Fruit fly (Drosophila melanogaster): ENCODE results near the gene SmB.

The SmB gene

DNA sequence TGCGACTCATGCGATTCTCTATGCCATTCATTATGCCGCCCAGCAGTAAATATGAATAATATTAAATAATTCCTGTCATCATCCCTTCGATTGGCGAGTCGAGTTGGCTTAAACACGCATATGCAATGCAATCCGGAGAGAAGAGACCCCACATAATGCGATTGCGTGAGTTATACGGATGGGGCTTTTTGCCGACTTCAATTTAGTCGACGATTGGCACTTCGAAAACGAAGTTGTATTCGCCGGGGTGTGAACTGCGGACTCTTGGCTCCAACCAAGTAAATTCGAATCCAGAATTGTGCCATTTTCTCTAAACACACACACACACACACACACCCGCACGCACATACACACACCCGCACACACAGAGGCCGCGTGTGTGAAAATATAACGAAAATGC lies 50.2 kb downstream of the SmB start:
- TF ChIP-seq CG32264 (GFP tag; optimal IDR thresholded peaks at IDR 0.05): no peak
- no peak for TF ChIP-seq Vsx2 (GFP tag; optimal IDR thresholded peaks at IDR 0.05; ENCODE audit: partially characterized antibody)
- no peak for TF ChIP-seq Hnf4 (GFP tag; optimal IDR thresholded peaks at IDR 0.05)
- no peak for TF ChIP-seq Sp1 (GFP tag; optimal IDR thresholded peaks at IDR 0.05)
- no peak for TF ChIP-seq OdsH (GFP tag; optimal IDR thresholded peaks at IDR 0.05)
- TF ChIP-seq h (GFP tag; optimal IDR thresholded peaks at IDR 0.05): no peak
- no peak for TF ChIP-seq pan (optimal IDR thresholded peaks at IDR 0.05)
- no peak for TF ChIP-seq Hr83 (GFP tag; optimal IDR thresholded peaks at IDR 0.05; ENCODE audit: poor library complexity, severe bottlenecking)
- no peak for TF ChIP-seq CrebA (GFP tag; optimal IDR thresholded peaks at IDR 0.05; ENCODE audit: borderline replicate concordance)
- TF ChIP-seq foxo (GFP tag; optimal IDR thresholded peaks at IDR 0.05): no peak
- no peak for TF ChIP-seq ey (GFP tag; optimal IDR thresholded peaks at IDR 0.05)
- no peak for TF ChIP-seq Dfd (GFP tag; optimal IDR thresholded peaks at IDR 0.05)
- no peak for TF ChIP-seq usp (GFP tag; optimal IDR thresholded peaks at IDR 0.05)
- TF ChIP-seq Hr78 (GFP tag; optimal IDR thresholded peaks at IDR 0.05): no peak

All from whole organism, wandering third instar larva.